Fruit fly (Drosophila melanogaster) whole organism: Measurements from ENCODE around the gene trh.

Experiments
- CG8478 ChIP-seq: fragments of >200 bp; optimal IDR thresholded peaks from 2 replicates; lab custom pipeline; 2018; ENCODE audit warnings: inconsistent platforms
- Dll ChIP-seq: fragments of >200 bp; optimal IDR thresholded peaks from 2 replicates; lab custom pipeline; 2017
- EcR ChIP-seq, 2 experiments: fragments of >200 bp; optimal IDR thresholded peaks; 2 replicates each; lab custom pipeline; 2017; ENCODE audit warnings: missing biosample characterization in 2 of 2, missing genetic modification characterization in 2 of 2, missing genetic modification reagents in 2 of 2
- psq ChIP-seq: fragments of >200 bp; optimal IDR thresholded peaks from 2 replicates; lab custom pipeline; 2017

dm6 chr3L:439538-439937 lies 47.1 kb upstream of the trh start:
- TF ChIP-seq EcR (GFP tag; optimal IDR thresholded peaks at IDR 0.05; lab: Kevin White, UChicago): no peak
- TF ChIP-seq psq (lab: Kevin White, UChicago): no peak
- no peak for TF ChIP-seq CG8478 (lab: Kevin White, UChicago)
- no peak for TF ChIP-seq Dll
